Fruit fly (Drosophila melanogaster) whole organism, embryonic: Measurements from ENCODE around the gene Sfp33A3.
A peak's percentile ranks its signal among the peaks of the same experiment; 100 is the strongest.

Experiments used
- Atf3 ChIP-seq: fragments of 200-800 bp; sonication (Bioruptor generic); optimal IDR thresholded peaks from 3 replicates; lab custom pipeline; 2016; ENCODE audit warnings: missing biosample characterization, missing genetic modification characterization
- Atf6 ChIP-seq: fragments of 200-800 bp; sonication (Bioruptor generic); IDR thresholded peaks from 2 replicates; pipeline ENCODE4 v1.3.6; 2022; ENCODE audit warnings: missing biosample characterization, missing genetic modification characterization
- Awh ChIP-seq: fragments of 200-800 bp; sonication (Bioruptor generic); IDR thresholded peaks from 2 replicates; pipeline ENCODE4, ENCODE4 v1.3.6; 2022; ENCODE audit warnings: missing biosample characterization, missing genetic modification characterization
- CG10274 ChIP-seq: fragments of 200-800 bp; sonication (Bioruptor generic); optimal IDR thresholded peaks from 3 replicates; lab custom pipeline; 2017; ENCODE audit warnings: missing biosample characterization, mild to moderate bottlenecking, missing genetic modification characterization
- CG12219 ChIP-seq: fragments of 200-800 bp; sonication (Bioruptor generic); optimal IDR thresholded peaks from 3 replicates; lab custom pipeline; 2018; ENCODE audit warnings: missing biosample characterization, mild to moderate bottlenecking, missing genetic modification characterization
- CG12659 ChIP-seq: fragments of 200-800 bp; sonication (Bioruptor generic); optimal IDR thresholded peaks from 3 replicates; lab custom pipeline; 2017; ENCODE audit warnings: mild to moderate bottlenecking, missing biosample characterization, missing genetic modification reagents, missing genetic modification characterization
- CG13894 ChIP-seq: fragments of 200-800 bp; sonication (Bioruptor generic); optimal IDR thresholded peaks from 3 replicates; lab custom pipeline; 2018; ENCODE audit warnings: missing biosample characterization, mild to moderate bottlenecking, missing genetic modification characterization, moderate library complexity
- CG14014 ChIP-seq: fragments of 200-800 bp; sonication (Bioruptor generic); IDR thresholded peaks from 2 replicates; pipeline ENCODE4 v1.3.6; 2022; ENCODE audit warnings: missing biosample characterization, missing genetic modification characterization
- CG14441 ChIP-seq: fragments of 200-800 bp; sonication (Bioruptor generic); IDR thresholded peaks from 2 replicates; pipeline ENCODE4 v1.3.6; 2022; ENCODE audit warnings: missing biosample characterization, missing genetic modification characterization
- CG14667 ChIP-seq: fragments of 200-800 bp; sonication (Bioruptor generic); IDR thresholded peaks from 2 replicates; pipeline ENCODE4 v1.3.6; 2022; ENCODE audit warnings: missing biosample characterization, missing genetic modification characterization
- CG14860 ChIP-seq: fragments of 200-800 bp; sonication (Bioruptor generic); IDR thresholded peaks from 3 replicates; pipeline ENCODE4 v1.3.6; 2022; ENCODE audit warnings: missing biosample characterization, missing genetic modification characterization; ENCODE audit not compliant: partially characterized antibody
- CG17829 ChIP-seq: fragments of 200-800 bp; optimal IDR thresholded peaks from 2 replicates; lab custom pipeline; 2019; ENCODE audit warnings: missing biosample characterization, mild to moderate bottlenecking, missing genetic modification characterization, moderate library complexity
- CG18262 ChIP-seq: fragments of 200-800 bp; optimal IDR thresholded peaks from 3 replicates; lab custom pipeline; 2019; ENCODE audit warnings: missing biosample characterization, mild to moderate bottlenecking, missing genetic modification characterization, moderate library complexity
- CG2129 ChIP-seq: fragments of 200-800 bp; sonication (Bioruptor generic); IDR thresholded peaks from 2 replicates; pipeline ENCODE4 v1.3.6; 2022; ENCODE audit warnings: missing biosample characterization, missing genetic modification characterization; ENCODE audit not compliant: partially characterized antibody
- CG2199 ChIP-seq: fragments of 200-800 bp; sonication (Bioruptor generic); IDR thresholded peaks from 3 replicates; pipeline ENCODE4 v1.3.6; 2022; ENCODE audit warnings: missing biosample characterization, missing genetic modification characterization
- CG2678 ChIP-seq: fragments of 200-800 bp; sonication (Bioruptor generic); optimal IDR thresholded peaks from 3 replicates; lab custom pipeline; 2019; ENCODE audit warnings: missing biosample characterization, mild to moderate bottlenecking, missing genetic modification characterization, moderate library complexity
- CG2712 ChIP-seq: fragments of 200-800 bp; optimal IDR thresholded peaks from 3 replicates; lab custom pipeline; 2019; ENCODE audit warnings: missing biosample characterization, mild to moderate bottlenecking, missing genetic modification characterization, moderate library complexity
- CG3281 ChIP-seq: fragments of 200-800 bp; sonication (Bioruptor generic); optimal IDR thresholded peaks from 3 replicates; lab custom pipeline; 2017; ENCODE audit warnings: missing biosample characterization, mild to moderate bottlenecking, missing genetic modification characterization
- CG42726 ChIP-seq: fragments of 200-800 bp; sonication (Bioruptor generic); IDR thresholded peaks from 2 replicates; pipeline ENCODE4 v1.3.6; 2022; ENCODE audit warnings: missing biosample characterization, missing genetic modification characterization; ENCODE audit not compliant: partially characterized antibody
- CG4404 ChIP-seq: fragments of 200-800 bp; sonication (Bioruptor generic); IDR thresholded peaks from 2 replicates; pipeline ENCODE4 v1.3.6; 2022; ENCODE audit warnings: missing biosample characterization, missing genetic modification characterization
- CG6254 ChIP-seq: fragments of 200-800 bp; sonication (Bioruptor generic); optimal IDR thresholded peaks from 3 replicates; lab custom pipeline; 2017; ENCODE audit warnings: mild to moderate bottlenecking, missing biosample characterization, missing genetic modification reagents, missing genetic modification characterization
- CG7786 ChIP-seq: fragments of 200-800 bp; sonication (Bioruptor generic); optimal IDR thresholded peaks from 2 replicates; lab custom pipeline; 2016; ENCODE audit warnings: missing biosample characterization, missing genetic modification characterization
- CG8478 ChIP-seq: fragments of >200 bp; optimal IDR thresholded peaks from 2 replicates; lab custom pipeline; 2018
- CG8944 ChIP-seq: fragments of 200-800 bp; sonication (Bioruptor generic); optimal IDR thresholded peaks from 3 replicates; lab custom pipeline; 2016; ENCODE audit warnings: missing biosample characterization, missing genetic modification characterization
- Drgx ChIP-seq: fragments of 200-800 bp; sonication (Bioruptor generic); IDR thresholded peaks from 2 replicates; pipeline ENCODE4 v1.3.6; 2022; ENCODE audit warnings: missing biosample characterization, missing genetic modification characterization
- Max ChIP-seq: fragments of 200-800 bp; sonication (Bioruptor generic); optimal IDR thresholded peaks from 2 replicates; lab custom pipeline; 2016; ENCODE audit warnings: missing biosample characterization, mild to moderate bottlenecking, missing genetic modification characterization
- Med ChIP-seq: fragments of 200-800 bp; sonication (Bioruptor generic); peaks from one replicate; lab custom pipeline; 2016; ENCODE audit warnings: missing biosample characterization, missing genetic modification characterization, mild to moderate bottlenecking, inconsistent platforms, moderate library complexity
- NFAT ChIP-seq: fragments of 200-800 bp; sonication (Bioruptor generic); IDR thresholded peaks from 2 replicates; pipeline ENCODE4 v1.3.6; 2022; ENCODE audit warnings: missing biosample characterization, missing genetic modification characterization
- NK7.1 ChIP-seq: fragments of 200-800 bp; sonication (Bioruptor generic); optimal IDR thresholded peaks from 3 replicates; lab custom pipeline; 2016; ENCODE audit warnings: missing biosample characterization, missing genetic modification characterization
- NfI ChIP-seq: fragments of 200-800 bp; sonication (Bioruptor generic); optimal IDR thresholded peaks from 3 replicates; lab custom pipeline; 2018; ENCODE audit warnings: missing biosample characterization, mild to moderate bottlenecking, missing genetic modification characterization, moderate library complexity
- Rx ChIP-seq: fragments of 200-800 bp; sonication (Bioruptor generic); IDR thresholded peaks from 2 replicates; pipeline ENCODE4 v1.3.6; 2022; ENCODE audit warnings: missing biosample characterization, missing genetic modification characterization
- Sox102F ChIP-seq: fragments of 200-800 bp; sonication (Bioruptor generic); optimal IDR thresholded peaks from 2 replicates; lab custom pipeline; 2018; ENCODE audit warnings: missing biosample characterization, mild to moderate bottlenecking, missing genetic modification characterization, moderate library complexity
- Sry-β ChIP-seq: fragments of 200-800 bp; sonication (Bioruptor generic); optimal IDR thresholded peaks from 2 replicates; lab custom pipeline; 2018; ENCODE audit warnings: missing biosample characterization, mild to moderate bottlenecking, missing genetic modification characterization, moderate library complexity
- Ssrp ChIP-seq: fragments of 200-800 bp; sonication (Bioruptor generic); optimal IDR thresholded peaks from 2 replicates; lab custom pipeline; 2018; ENCODE audit warnings: missing biosample characterization, mild to moderate bottlenecking, missing genetic modification characterization, moderate library complexity
- Trl ChIP-seq, 3 experiments: fragments of >200 bp in 2 of 3; fragments of 200-800 bp in 1 of 3; sonication (Bioruptor generic) in 1 of 3; optimal IDR thresholded peaks; 2 replicates in 1 of 3; 3 replicates in 2 of 3; lab custom pipeline; 2016 to 2017; ENCODE audit warnings: missing biosample characterization in 1 of 3, missing genetic modification characterization in 1 of 3
- ara ChIP-seq: fragments of 200-800 bp; sonication (Bioruptor generic); IDR thresholded peaks from 2 replicates; pipeline ENCODE4 v1.3.6; 2022; ENCODE audit warnings: missing biosample characterization, missing genetic modification characterization
- ato ChIP-seq: fragments of 200-800 bp; sonication (Bioruptor generic); IDR thresholded peaks from 2 replicates; pipeline ENCODE4 v1.3.6; 2022; ENCODE audit warnings: missing biosample characterization, missing genetic modification characterization; ENCODE audit not compliant: partially characterized antibody
- ems ChIP-seq: fragments of 200-800 bp; sonication (Bioruptor generic); optimal IDR thresholded peaks from 3 replicates; lab custom pipeline; 2016; ENCODE audit warnings: missing biosample characterization, missing genetic modification characterization
- jumu ChIP-seq: fragments of 200-800 bp; sonication (Bioruptor generic); optimal IDR thresholded peaks from 3 replicates; lab custom pipeline; 2016; ENCODE audit warnings: missing biosample characterization, missing genetic modification characterization
- luna ChIP-seq: fragments of 200-800 bp; sonication (Bioruptor generic); optimal IDR thresholded peaks from 2 replicates; lab custom pipeline; 2016; ENCODE audit warnings: missing biosample characterization, missing genetic modification characterization
- odd ChIP-seq: fragments of 200-800 bp; sonication (Bioruptor generic); optimal IDR thresholded peaks from 2 replicates; lab custom pipeline; 2017; ENCODE audit warnings: missing biosample characterization, mild to moderate bottlenecking, missing genetic modification characterization
- pita ChIP-seq: fragments of 200-800 bp; sonication (Bioruptor generic); optimal IDR thresholded peaks from 2 replicates; lab custom pipeline; 2017; ENCODE audit warnings: missing biosample characterization, mild to moderate bottlenecking, missing genetic modification characterization
- pros ChIP-seq: fragments of 200-800 bp; sonication (Bioruptor generic); optimal IDR thresholded peaks from 3 replicates; lab custom pipeline; 2019; ENCODE audit warnings: missing biosample characterization, mild to moderate bottlenecking, missing genetic modification characterization, moderate library complexity
- stwl ChIP-seq: fragments of 200-800 bp; sonication (Bioruptor generic); optimal IDR thresholded peaks from 3 replicates; lab custom pipeline; 2018; ENCODE audit warnings: missing biosample characterization, mild to moderate bottlenecking, missing genetic modification characterization, moderate library complexity
- tio ChIP-seq: fragments of 200-800 bp; sonication (Bioruptor generic); optimal IDR thresholded peaks from 2 replicates; lab custom pipeline; 2017; ENCODE audit warnings: missing biosample characterization, missing genetic modification characterization, inconsistent platforms
- zen ChIP-seq: fragments of 200-800 bp; sonication (Bioruptor generic); optimal IDR thresholded peaks from 3 replicates; lab custom pipeline; 2018; ENCODE audit warnings: missing biosample characterization, mild to moderate bottlenecking, missing genetic modification characterization, moderate library complexity
- zen2 ChIP-seq: fragments of 200-800 bp; sonication (Bioruptor generic); IDR thresholded peaks from 3 replicates; pipeline ENCODE4 v1.3.6; 2022; ENCODE audit warnings: missing biosample characterization, missing genetic modification characterization; ENCODE audit not compliant: partially characterized antibody

Gene Sfp33A3

dm6 chr2L:11806701-11807674, 32.7 kb upstream of the Sfp33A3 start (continued):
- TF ChIP-seq CG2678 (tag; lab: Kevin White, UChicago) (peak; percentile 16), Awh (GFP tag; lab: Robert Waterston, UW) (0 out of 2 replicates have a peak, but pooled peaks have one; percentile 15), CG12659 (GFP tag; lab: Kevin White, UChicago) (peak; percentile 6), CG14014 (no peak), CG42726 (0 out of 2 replicates have a peak, but pooled peaks have one; percentile 44), ato (GFP tag; lab: Robert Waterston, UW) (peak; percentile 7; the same call in 1 of the 2 replicates), zen (no peak), CG18262 (tag; lab: Kevin White, UChicago) (no peak), CG14667 (GFP tag; lab: Robert Waterston, UW) (no peak), Atf6 (GFP tag; lab: Robert Waterston, UW) (0 out of 2 replicates have a peak, but pooled peaks have one; percentile 12), pros (GFP tag; lab: Kevin White, UChicago) (peak; percentile 88), ara (0 out of 2 replicates have a peak, but pooled peaks have one; percentile 7), CG2712 (tag; lab: Kevin White, UChicago) (peak; percentile 33), luna (no peak), Max (GFP tag; lab: Kevin White, UChicago) (no peak), CG7786 (GFP tag; lab: Kevin White, UChicago) (no peak), CG4404 (no peak), Rx (GFP tag; lab: Robert Waterston, UW) (no peak), Med (GFP tag; lab: Kevin White, UChicago) (peak; percentile 87), tio (GFP tag; lab: Kevin White, UChicago) (no peak), Sox102F (GFP tag; lab: Kevin White, UChicago) (no peak), Trl (optimal IDR thresholded peaks at IDR 0.05; lab: Kevin White, UChicago) (peak; percentile 88 to 99), Trl (GFP tag; optimal IDR thresholded peaks at IDR 0.05; lab: Kevin White, UChicago) (peak; percentile 65), CG8478 (lab: Kevin White, UChicago) (peak; percentile 64), odd (GFP tag; lab: Kevin White, UChicago) (peak; percentile 22), jumu (GFP tag; lab: Kevin White, UChicago) (no peak), NK7.1 (GFP tag; lab: Kevin White, UChicago) (no peak), CG8944 (GFP tag; lab: Kevin White, UChicago) (no peak), Sry-β (GFP tag; lab: Kevin White, UChicago) (peak; percentile 50), Ssrp (tag; lab: Kevin White, UChicago) (peak; percentile 18), stwl (tag; lab: Kevin White, UChicago) (no peak), NfI (GFP tag; lab: Kevin White, UChicago) (no peak), pita (GFP tag; lab: Kevin White, UChicago) (no peak), CG14441 (GFP tag; lab: Robert Waterston, UW) (0 out of 2 replicates have a peak, but pooled peaks have one; percentile 22), NFAT (GFP tag; lab: Robert Waterston, UW) (peak; percentile 48; the same call in 1 of the 2 replicates), CG17829 (tag; lab: Kevin White, UChicago) (no peak), CG2129 (GFP tag; lab: Robert Waterston, UW) (no peak), zen2 (GFP tag; lab: Robert Waterston, UW) (peak; percentile 50; the same call in 2 of the 3 replicates), CG12219 (GFP tag; lab: Kevin White, UChicago) (no peak), Drgx (peak; percentile 87), ems (no peak), CG13894 (tag; lab: Kevin White, UChicago) (peak; percentile 68), Atf3 (GFP tag; lab: Kevin White, UChicago) (no peak), CG6254 (GFP tag; lab: Kevin White, UChicago) (peak; percentile 57), CG10274 (GFP tag; lab: Kevin White, UChicago) (no peak), CG14860 (GFP tag; lab: Robert Waterston, UW) (no peak), CG3281 (GFP tag; lab: Kevin White, UChicago) (no peak), CG2199 (peak; percentile 72; the same call in 2 of the 3 replicates)
